Fruit fly (Drosophila melanogaster) whole organism, wandering third instar larva: ENCODE results near the gene CG13012.

Experiments
- Abd-B ChIP-seq: fragments of >200 bp; optimal IDR thresholded peaks from 2 replicates; lab custom pipeline; 2017; ENCODE audit warnings: missing biosample characterization, missing genetic modification characterization
- CG32264 ChIP-seq: fragments of 200-800 bp; sonication (Bioruptor generic); optimal IDR thresholded peaks from 2 replicates; lab custom pipeline; 2016; ENCODE audit warnings: missing biosample characterization, missing genetic modification characterization
- CG9705 ChIP-seq: fragments of 200-800 bp; sonication (Bioruptor generic); optimal IDR thresholded peaks from 2 replicates; lab custom pipeline; 2018; ENCODE audit warnings: missing biosample characterization, mild to moderate bottlenecking, missing genetic modification characterization
- CrebA ChIP-seq: fragments of 200-800 bp; sonication (Bioruptor generic); optimal IDR thresholded peaks from 2 replicates; lab custom pipeline; 2016; ENCODE audit warnings: missing biosample characterization, mild to moderate bottlenecking, missing genetic modification characterization, borderline replicate concordance
- Dfd ChIP-seq: fragments of >200 bp; optimal IDR thresholded peaks from 2 replicates; lab custom pipeline; 2017; ENCODE audit warnings: missing biosample characterization, missing genetic modification characterization
- Dif ChIP-seq: fragments of 200-275, 200-300 bp; sonication (Bioruptor generic); optimal IDR thresholded peaks from 2 replicates; lab custom pipeline; 2018; ENCODE audit warnings: missing biosample characterization, missing genetic modification characterization; ENCODE audit not compliant: partially characterized antibody
- GATAd ChIP-seq: sonication (Bioruptor generic); optimal IDR thresholded peaks from 2 replicates; lab custom pipeline; 2016; ENCODE audit warnings: missing biosample characterization, missing genetic modification characterization
- HLH106 ChIP-seq: fragments of 200-800 bp; optimal IDR thresholded peaks from 3 replicates; lab custom pipeline; 2019; ENCODE audit warnings: missing biosample characterization, mild to moderate bottlenecking, missing genetic modification characterization, moderate library complexity
- Hnf4 ChIP-seq: fragments of 200-800 bp; sonication (Bioruptor generic); optimal IDR thresholded peaks from 2 replicates; lab custom pipeline; 2016; ENCODE audit warnings: missing biosample characterization, mild to moderate bottlenecking, missing genetic modification characterization
- Hr78 ChIP-seq: fragments of >200 bp; optimal IDR thresholded peaks from 2 replicates; lab custom pipeline; 2017; ENCODE audit warnings: missing biosample characterization, missing genetic modification characterization
- Hr83 ChIP-seq: fragments of 200-300 bp; sonication (Bioruptor generic); optimal IDR thresholded peaks from 2 replicates; lab custom pipeline; 2016; ENCODE audit warnings: missing biosample characterization, mild to moderate bottlenecking, missing genetic modification characterization, moderate library complexity; ENCODE audit not compliant: poor library complexity, severe bottlenecking
- Jra ChIP-seq: sonication (Bioruptor generic); optimal IDR thresholded peaks from 2 replicates; lab custom pipeline; 2016; ENCODE audit warnings: missing biosample characterization, missing genetic modification characterization
- Mio ChIP-seq: sonication (Bioruptor generic); optimal IDR thresholded peaks from 2 replicates; lab custom pipeline; 2016; ENCODE audit warnings: missing biosample characterization, missing genetic modification characterization
- N ChIP-seq: fragments of >200 bp; optimal IDR thresholded peaks from 2 replicates; lab custom pipeline; 2018; ENCODE audit warnings: missing biosample characterization, missing external identifiers, missing genetic modification characterization
- OdsH ChIP-seq: fragments of 200-800 bp; sonication (Bioruptor generic); optimal IDR thresholded peaks from 2 replicates; lab custom pipeline; 2016; ENCODE audit warnings: missing biosample characterization, mild to moderate bottlenecking, missing genetic modification characterization
- Rel ChIP-seq, 2 experiments: fragments of 200-800 bp; sonication (Bioruptor generic) in 1 of 2; optimal IDR thresholded peaks; 2 replicates in 1 of 2; 3 replicates in 1 of 2; lab custom pipeline; 2016 to 2019; ENCODE audit warnings: mild to moderate bottlenecking in 2 of 2, missing biosample characterization in 2 of 2, missing genetic modification characterization in 2 of 2, moderate library complexity in 1 of 2
- Sp1 ChIP-seq: fragments of 200-800 bp; sonication (Bioruptor generic); optimal IDR thresholded peaks from 3 replicates; lab custom pipeline; 2019; ENCODE audit warnings: missing biosample characterization, mild to moderate bottlenecking, missing genetic modification characterization, moderate library complexity
- Vsx2 ChIP-seq: fragments of 200-300, 225-300 bp; sonication (Bioruptor generic); optimal IDR thresholded peaks from 2 replicates; lab custom pipeline; 2018; ENCODE audit warnings: missing biosample characterization, missing genetic modification characterization; ENCODE audit not compliant: partially characterized antibody
- br ChIP-seq: fragments of 200-800 bp; sonication (Bioruptor generic); optimal IDR thresholded peaks from 2 replicates; lab custom pipeline; 2016; ENCODE audit warnings: missing biosample characterization, missing genetic modification characterization
- brk ChIP-seq: fragments of 200-800 bp; sonication (Bioruptor generic); optimal IDR thresholded peaks from 2 replicates; lab custom pipeline; 2016; ENCODE audit warnings: missing biosample characterization, mild to moderate bottlenecking, missing genetic modification characterization
- dl ChIP-seq, 2 experiments: fragments of 175-275, 200-275 bp in 1 of 2; fragments of 200-275 bp in 1 of 2; sonication (Bioruptor generic); optimal IDR thresholded peaks; lab custom pipeline; 2018; ENCODE audit warnings: mild to moderate bottlenecking in 2 of 2, missing biosample characterization in 2 of 2, missing genetic modification characterization in 2 of 2, moderate library complexity in 2 of 2; ENCODE audit not compliant: partially characterized antibody in 2 of 2, insufficient read depth in 1 of 2
- dmrt93B ChIP-seq: fragments of 200-800 bp; sonication (Bioruptor generic); optimal IDR thresholded peaks from 2 replicates; lab custom pipeline; 2018; ENCODE audit warnings: missing biosample characterization, mild to moderate bottlenecking, missing genetic modification characterization
- dsf ChIP-seq: sonication (Bioruptor generic); optimal IDR thresholded peaks from 2 replicates; lab custom pipeline; 2016; ENCODE audit warnings: missing biosample characterization, missing genetic modification characterization, borderline replicate concordance
- ey ChIP-seq: fragments of 200-800 bp; sonication (Bioruptor generic); optimal IDR thresholded peaks from 2 replicates; lab custom pipeline; 2016; ENCODE audit warnings: missing biosample characterization, missing genetic modification characterization
- foxo ChIP-seq, 2 experiments: fragments of 200-800 bp; sonication (Bioruptor generic); optimal IDR thresholded peaks; 2 replicates in 1 of 2; 3 replicates in 1 of 2; lab custom pipeline; 2016 to 2017; ENCODE audit warnings: missing biosample characterization in 2 of 2, missing genetic modification characterization in 2 of 2
- fru ChIP-seq: fragments of 200-800 bp; sonication (Bioruptor generic); optimal IDR thresholded peaks from 3 replicates; lab custom pipeline; 2016; ENCODE audit warnings: missing biosample characterization, mild to moderate bottlenecking, missing genetic modification characterization
- h ChIP-seq: fragments of 200-800 bp; sonication (Bioruptor generic); optimal IDR thresholded peaks from 3 replicates; lab custom pipeline; 2016; ENCODE audit warnings: missing biosample characterization, mild to moderate bottlenecking, missing genetic modification characterization
- jim ChIP-seq: fragments of 175-275, 200-325 bp; sonication (Bioruptor generic); optimal IDR thresholded peaks from 2 replicates; lab custom pipeline; 2016; ENCODE audit warnings: missing biosample characterization, mild to moderate bottlenecking, missing genetic modification characterization
- pan ChIP-seq: fragments of >200 bp; optimal IDR thresholded peaks from 2 replicates; lab custom pipeline; 2017
- rgr ChIP-seq: fragments of 200-800 bp; sonication (Bioruptor generic); optimal IDR thresholded peaks from 3 replicates; lab custom pipeline; 2016; ENCODE audit warnings: missing biosample characterization, mild to moderate bottlenecking, missing genetic modification characterization
- sage ChIP-seq: fragments of 200-800 bp; sonication (Bioruptor generic); optimal IDR thresholded peaks from 2 replicates; lab custom pipeline; 2016; ENCODE audit warnings: missing biosample characterization, mild to moderate bottlenecking, missing genetic modification characterization
- sv ChIP-seq: fragments of 200-800 bp; sonication (Bioruptor generic); optimal IDR thresholded peaks from 3 replicates; lab custom pipeline; 2016; ENCODE audit warnings: missing biosample characterization, missing genetic modification characterization
- tai ChIP-seq: sonication (Bioruptor generic); optimal IDR thresholded peaks from 2 replicates; lab custom pipeline; 2016; ENCODE audit warnings: missing biosample characterization, missing genetic modification characterization
- usp ChIP-seq: fragments of >200 bp; optimal IDR thresholded peaks from 2 replicates; lab custom pipeline; 2017; ENCODE audit warnings: missing biosample characterization, missing genetic modification characterization
- woc ChIP-seq: sonication (Bioruptor generic); optimal IDR thresholded peaks from 2 replicates; lab custom pipeline; 2016; ENCODE audit warnings: missing biosample characterization, mild to moderate bottlenecking, missing genetic modification characterization

CG13012 gene

dm6 chrX:16637594-16638485, 38.7 kb downstream of the CG13012 start, which contains the start of gene RpS19a:
Gene RpS19a, plus strand, starts transcription at chrX:16637894.
- TF ChIP-seq dl (GFP tag; optimal IDR thresholded peaks at IDR 0.05; lab: Kevin White, UChicago; ENCODE audit: insufficient read depth in 1 of 2, partially characterized antibody in 2 of 2) (no peak), CG9705 (peak; percentile 88), tai (GFP tag; lab: Kevin White, UChicago) (no peak), Jra (peak; percentile 28), Sp1 (GFP tag; lab: Kevin White, UChicago) (peak; percentile 89), GATAd (GFP tag; lab: Kevin White, UChicago) (peak; percentile 16), HLH106 (peak; percentile 59), ey (no peak), dmrt93B (GFP tag; lab: Kevin White, UChicago) (peak; percentile 80), dsf (peak; percentile 61), foxo (GFP tag; optimal IDR thresholded peaks at IDR 0.05; lab: Kevin White, UChicago) (peak in 1 of 2 experiments; percentile 61), fru (GFP tag; lab: Kevin White, UChicago) (peak; percentile 52), Dfd (no peak), woc (no peak), rgr (GFP tag; lab: Kevin White, UChicago) (peak; percentile 80), h (GFP tag; lab: Kevin White, UChicago) (peak; percentile 58), Vsx2 (GFP tag; lab: Kevin White, UChicago) (no peak), br (GFP tag; lab: Kevin White, UChicago) (peak; percentile 76), Abd-B (GFP tag; lab: Kevin White, UChicago) (no peak), CG32264 (no peak), Rel (GFP tag; optimal IDR thresholded peaks at IDR 0.05; lab: Kevin White, UChicago) (no peak), Rel (tag; optimal IDR thresholded peaks at IDR 0.05; lab: Kevin White, UChicago) (peak; percentile 63), Hnf4 (GFP tag; lab: Kevin White, UChicago) (peak; percentile 34), jim (GFP tag; lab: Kevin White, UChicago) (no peak), Mio (no peak), sage (GFP tag; lab: Kevin White, UChicago) (peak; percentile 20), Hr78 (GFP tag; lab: Kevin White, UChicago) (no peak), N (GFP tag; lab: Kevin White, UChicago) (no peak), brk (GFP tag; lab: Kevin White, UChicago) (no peak), OdsH (GFP tag; lab: Kevin White, UChicago) (peak; percentile 16), pan (lab: Kevin White, UChicago) (no peak), Dif (no peak), CrebA (GFP tag; lab: Kevin White, UChicago) (no peak), usp (GFP tag; lab: Kevin White, UChicago) (no peak), Hr83 (GFP tag; lab: Kevin White, UChicago) (peak; percentile 80), sv (GFP tag; lab: Kevin White, UChicago) (peak; percentile 45)

- TF ChIP-seq dl (GFP tag; optimal IDR thresholded peaks at IDR 0.05; lab: Kevin White, UChicago; ENCODE audit: insufficient read depth in 1 of 2, partially characterized antibody in 2 of 2) (no peak), N (GFP tag; lab: Kevin White, UChicago) (peak; percentile 84), Dif (no peak), Hr83 (GFP tag; lab: Kevin White, UChicago) (peak; percentile 56), Dfd (peak; percentile 78), Rel (GFP tag; optimal IDR thresholded peaks at IDR 0.05; lab: Kevin White, UChicago) (no peak), Rel (tag; optimal IDR thresholded peaks at IDR 0.05; lab: Kevin White, UChicago) (peak; percentile 26), woc (no peak), Abd-B (GFP tag; lab: Kevin White, UChicago) (peak; percentile 7), CG32264 (no peak), jim (GFP tag; lab: Kevin White, UChicago) (no peak)
These were observed 39.4 kb downstream of the CG13012 start, which contains the start of gene Rok for dm6 chrX:16637106-16637590. Gene Rok, minus strand, starts transcription at chrX:16637414.
